Worm (Caenorhabditis elegans) whole organism, L1 larva: ENCODE results near the gene F22F7.2.

Experiments
- C34B4.2 ChIP-seq: sonication (generic microtip); optimal IDR thresholded peaks from 2 replicates; lab custom pipeline; 2017; ENCODE audit warnings: mild to moderate bottlenecking, missing genetic modification characterization, missing compliant biosample characterization
- F16B12.6 ChIP-seq: fragments of 150-350 bp; optimal IDR thresholded peaks from 2 replicates; lab custom pipeline; 2014; ENCODE audit warnings: missing biosample characterization, missing genetic modification characterization
- alr-1 ChIP-seq: fragments of 200-800 bp; sonication (Bioruptor generic); optimal IDR thresholded peaks from 2 replicates; lab custom pipeline; 2018; ENCODE audit warnings: borderline replicate concordance, mild to moderate bottlenecking, missing genetic modification characterization, missing compliant biosample characterization
- ama-1 ChIP-seq: fragments of 150-350 bp; optimal IDR thresholded peaks from 2 replicates; lab custom pipeline; 2014
- blmp-1 ChIP-seq: fragments of 150-350 bp; optimal IDR thresholded peaks from 2 replicates; lab custom pipeline; 2014; ENCODE audit warnings: missing biosample characterization, missing genetic modification characterization
- ceh-63 ChIP-seq: fragments of 200-800 bp; sonication (Bioruptor generic); optimal IDR thresholded peaks from 2 replicates; lab custom pipeline; 2018; ENCODE audit warnings: mild to moderate bottlenecking, missing genetic modification characterization, missing compliant biosample characterization
- ceh-82 ChIP-seq, 3 experiments: fragments of 150-350 bp in 1 of 3; sonication (generic microtip) in 2 of 3; optimal IDR thresholded peaks; 2 replicates each; lab custom pipeline; 2014 to 2017; ENCODE audit warnings: missing biosample characterization in 3 of 3, missing genetic modification characterization in 3 of 3
- ceh-88 ChIP-seq: fragments of 200-800 bp; sonication (Bioruptor generic); IDR thresholded peaks from 2 replicates; pipeline ENCODE4 v1.3.6; 2022; ENCODE audit warnings: missing genetic modification characterization, missing compliant biosample characterization
- ceh-90 ChIP-seq: sonication (generic microtip); optimal IDR thresholded peaks from 2 replicates; lab custom pipeline; 2016; ENCODE audit warnings: missing genetic modification characterization, missing compliant biosample characterization
- dpl-1 ChIP-seq, 3 experiments: fragments of 150-350 bp in 2 of 3; sonication (generic microtip) in 1 of 3; optimal IDR thresholded peaks; 2 replicates each; lab custom pipeline; 2014 to 2017; ENCODE audit warnings: missing biosample characterization in 3 of 3, missing genetic modification characterization in 3 of 3, missing genetic modification reagents in 3 of 3
- dsc-1 ChIP-seq: sonication (generic microtip); optimal IDR thresholded peaks from 2 replicates; lab custom pipeline; 2016; ENCODE audit warnings: mild to moderate bottlenecking, missing genetic modification characterization, missing compliant biosample characterization
- egl-13 ChIP-seq: sonication (generic microtip); optimal IDR thresholded peaks from 2 replicates; lab custom pipeline; 2016; ENCODE audit warnings: missing genotype, missing genetic modification reagents, missing genetic modification characterization, missing compliant biosample characterization
- ets-5 ChIP-seq: fragments of 200-800 bp; sonication (Bioruptor generic); IDR thresholded peaks from 2 replicates; pipeline ENCODE4 v1.3.6; 2022; ENCODE audit warnings: missing genetic modification characterization, missing compliant biosample characterization
- fkh-8 ChIP-seq: sonication (generic microtip); optimal IDR thresholded peaks from 2 replicates; lab custom pipeline; 2016; ENCODE audit warnings: mild to moderate bottlenecking, missing genetic modification characterization, missing compliant biosample characterization
- fos-1 ChIP-seq: fragments of 150-350 bp; optimal IDR thresholded peaks from 2 replicates; lab custom pipeline; 2014; ENCODE audit warnings: missing biosample characterization, missing genetic modification characterization
- hlh-17 ChIP-seq: fragments of 200-800 bp; sonication (Bioruptor generic); optimal IDR thresholded peaks from 2 replicates; lab custom pipeline; 2018; ENCODE audit warnings: missing genetic modification characterization, mild to moderate bottlenecking, missing compliant biosample characterization, moderate library complexity, borderline replicate concordance
- hlh-4 ChIP-seq: sonication (generic microtip); optimal IDR thresholded peaks from 2 replicates; lab custom pipeline; 2016; ENCODE audit warnings: mild to moderate bottlenecking, missing genetic modification characterization, missing compliant biosample characterization
- isw-1 ChIP-seq: fragments of 200-800 bp; sonication (Bioruptor generic); IDR thresholded peaks from 2 replicates; pipeline ENCODE4 v1.3.6; 2022; ENCODE audit warnings: missing genetic modification characterization, missing compliant biosample characterization
- lin-13 ChIP-seq: fragments of 150-350 bp; optimal IDR thresholded peaks from 2 replicates; lab custom pipeline; 2014; ENCODE audit warnings: missing biosample characterization, missing genetic modification reagents, missing genetic modification characterization
- lin-14 ChIP-seq: fragments of 200-800 bp; sonication (Bioruptor generic); optimal IDR thresholded peaks from 2 replicates; lab custom pipeline; 2018; ENCODE audit warnings: mild to moderate bottlenecking, missing genetic modification characterization, moderate library complexity, missing compliant biosample characterization
- lin-15B ChIP-seq: fragments of 150-350 bp; sonication (generic microtip); optimal IDR thresholded peaks from 3 replicates; lab custom pipeline; 2014; ENCODE audit warnings: missing biosample characterization, missing genetic modification characterization
- lin-35 ChIP-seq, 2 experiments: fragments of 150-350 bp; optimal IDR thresholded peaks; 2 replicates each; lab custom pipeline; 2014; ENCODE audit warnings: missing biosample characterization in 2 of 2, missing genetic modification characterization in 2 of 2, missing genetic modification reagents in 2 of 2
- lin-39 ChIP-seq: fragments of 150-350 bp; optimal IDR thresholded peaks from 2 replicates; lab custom pipeline; 2014; ENCODE audit warnings: missing biosample characterization, missing genetic modification reagents, missing genetic modification characterization
- lsy-2 ChIP-seq, 2 experiments: fragments of 150-350 bp; optimal IDR thresholded peaks; 2 replicates each; lab custom pipeline; 2014; ENCODE audit warnings: missing biosample characterization in 2 of 2, missing genetic modification characterization in 2 of 2
- mef-2 ChIP-seq: fragments of 150-350 bp; optimal IDR thresholded peaks from 2 replicates; lab custom pipeline; 2014; ENCODE audit warnings: missing biosample characterization, missing genetic modification characterization
- mep-1 ChIP-seq: fragments of 150-350 bp; optimal IDR thresholded peaks from 2 replicates; lab custom pipeline; 2014; ENCODE audit warnings: missing biosample characterization, missing genetic modification characterization
- nhr-11 ChIP-seq: fragments of 150-350 bp; optimal IDR thresholded peaks from 2 replicates; lab custom pipeline; 2014; ENCODE audit warnings: missing biosample characterization, missing genetic modification characterization
- nhr-12 ChIP-seq: sonication (generic microtip); optimal IDR thresholded peaks from 2 replicates; lab custom pipeline; 2017; ENCODE audit warnings: missing biosample characterization, missing genetic modification characterization
- nhr-19 ChIP-seq: fragments of 200-800 bp; sonication (Bioruptor generic); conservative IDR thresholded peaks from 2 replicates; pipeline ENCODE4 v1.3.6; 2022; ENCODE audit warnings: missing genetic modification characterization, missing compliant biosample characterization
- nhr-28 ChIP-seq: fragments of 150-350 bp; optimal IDR thresholded peaks from 2 replicates; lab custom pipeline; 2014; ENCODE audit warnings: missing biosample characterization, missing genetic modification characterization
- nhr-47 ChIP-seq: sonication (generic microtip); optimal IDR thresholded peaks from 2 replicates; lab custom pipeline; 2016; ENCODE audit warnings: mild to moderate bottlenecking, missing genetic modification characterization, moderate library complexity, missing compliant biosample characterization
- nhr-71 ChIP-seq: sonication (generic microtip); optimal IDR thresholded peaks from 2 replicates; lab custom pipeline; 2016; ENCODE audit warnings: mild to moderate bottlenecking, missing genetic modification characterization, moderate library complexity, missing compliant biosample characterization
- nhr-77 ChIP-seq: fragments of 150-350 bp; optimal IDR thresholded peaks from 2 replicates; lab custom pipeline; 2014; ENCODE audit warnings: missing biosample characterization, missing genetic modification characterization
- nhr-85 ChIP-seq: sonication (generic microtip); peaks from one replicate; lab custom pipeline; 2016; ENCODE audit warnings: missing genetic modification characterization, inconsistent platforms, missing compliant biosample characterization
- nhr-90 ChIP-seq: sonication (generic microtip); optimal IDR thresholded peaks from 2 replicates; lab custom pipeline; 2016; ENCODE audit warnings: mild to moderate bottlenecking, missing genetic modification characterization, missing compliant biosample characterization; ENCODE audit not compliant: poor library complexity
- pag-3 ChIP-seq: sonication (generic microtip); optimal IDR thresholded peaks from 2 replicates; lab custom pipeline; 2017; ENCODE audit warnings: missing genetic modification characterization, mild to moderate bottlenecking, missing compliant biosample characterization, antibody characterized with exemption, borderline replicate concordance; ENCODE audit not compliant: insufficient read depth
- pax-3 ChIP-seq: fragments of 200-800 bp; sonication (Bioruptor generic); optimal IDR thresholded peaks from 2 replicates; lab custom pipeline; 2018; ENCODE audit warnings: mild to moderate bottlenecking, missing genetic modification characterization, moderate library complexity, missing compliant biosample characterization
- rnt-1 ChIP-seq: sonication (generic microtip); optimal IDR thresholded peaks from 2 replicates; lab custom pipeline; 2016; ENCODE audit warnings: mild to moderate bottlenecking, missing genetic modification characterization, moderate library complexity, missing compliant biosample characterization
- snu-23 ChIP-seq: sonication (generic microtip); optimal IDR thresholded peaks from 2 replicates; lab custom pipeline; 2016; ENCODE audit warnings: missing genetic modification characterization, missing compliant biosample characterization
- sup-37 ChIP-seq: fragments of 200-800 bp; sonication (Bioruptor generic); optimal IDR thresholded peaks from 2 replicates; lab custom pipeline; 2018; ENCODE audit warnings: mild to moderate bottlenecking, missing genetic modification characterization, missing compliant biosample characterization
- tbx-2 ChIP-seq: sonication (generic microtip); optimal IDR thresholded peaks from 2 replicates; lab custom pipeline; 2016; ENCODE audit warnings: missing genetic modification characterization, missing compliant biosample characterization
- tlp-1 ChIP-seq: fragments of 150-350 bp; optimal IDR thresholded peaks from 2 replicates; lab custom pipeline; 2014; ENCODE audit warnings: missing biosample characterization, missing genetic modification characterization
- unc-86 ChIP-seq: sonication (generic microtip); optimal IDR thresholded peaks from 2 replicates; lab custom pipeline; 2016; ENCODE audit warnings: missing genetic modification characterization, missing compliant biosample characterization
- unc-98 ChIP-seq: fragments of 200-800 bp; sonication (Bioruptor generic); IDR thresholded peaks from 2 replicates; pipeline ENCODE4 v1.3.6; 2022; ENCODE audit warnings: missing genetic modification characterization, missing compliant biosample characterization
- vab-15 ChIP-seq: sonication (generic microtip); optimal IDR thresholded peaks from 2 replicates; lab custom pipeline; 2017; ENCODE audit warnings: missing genotype, mild to moderate bottlenecking, missing genetic modification characterization, missing compliant biosample characterization
- xbp-1 ChIP-seq: sonication (generic microtip); optimal IDR thresholded peaks from 2 replicates; lab custom pipeline; 2016; ENCODE audit warnings: missing genetic modification characterization, missing compliant biosample characterization
- zip-4 ChIP-seq: fragments of 200-800 bp; sonication (Bioruptor generic); optimal IDR thresholded peaks from 2 replicates; lab custom pipeline; 2018; ENCODE audit warnings: mild to moderate bottlenecking, missing genetic modification characterization, moderate library complexity, missing compliant biosample characterization
- ztf-11 ChIP-seq, 2 experiments: sonication (generic microtip); optimal IDR thresholded peaks; 2 replicates each; lab custom pipeline; 2016 to 2017; ENCODE audit warnings: missing genetic modification characterization in 2 of 2, missing biosample characterization in 1 of 2, missing compliant biosample characterization in 1 of 2
- ztf-4 ChIP-seq: fragments of 150-350 bp; optimal IDR thresholded peaks from 2 replicates; lab custom pipeline; 2014; ENCODE audit warnings: missing biosample characterization, missing genetic modification characterization

The F22F7.2 gene

DNA sequence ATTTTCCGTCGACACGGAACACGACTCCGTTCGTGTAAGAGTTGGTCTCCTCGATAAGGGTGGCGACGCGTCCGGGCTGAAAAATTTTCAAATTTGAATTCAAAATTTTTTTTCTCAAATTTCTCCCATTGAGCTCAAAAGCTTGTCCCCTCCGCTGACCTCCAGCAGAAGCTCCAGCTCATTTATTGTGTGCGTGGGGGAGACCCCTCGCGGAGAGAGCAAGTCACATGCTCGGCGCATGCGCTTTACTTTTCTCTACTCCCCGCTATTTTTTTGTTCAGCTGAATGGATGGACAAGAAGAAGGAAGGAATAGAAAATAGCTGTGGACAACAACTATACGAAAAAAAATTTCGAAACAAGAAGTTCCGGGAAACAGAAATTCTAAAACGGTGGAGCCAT lies 10.9 kb downstream of the F22F7.2 start (continued):
- TF ChIP-seq dpl-1 (GFP tag; optimal IDR thresholded peaks at IDR 0.05; lab: Kevin White, UChicago) (peak in 1 of 3 experiments; percentile 49), nhr-12 (tag; lab: Kevin White, UChicago) (no peak), ama-1 (lab: Kevin White, UChicago) (no peak), rnt-1 (tag; lab: Kevin White, UChicago) (peak; percentile 64), mef-2 (tag; lab: Kevin White, UChicago) (peak; percentile 19)
- TF ChIP-seq, all 84 proteins: peak for 36

DNA sequence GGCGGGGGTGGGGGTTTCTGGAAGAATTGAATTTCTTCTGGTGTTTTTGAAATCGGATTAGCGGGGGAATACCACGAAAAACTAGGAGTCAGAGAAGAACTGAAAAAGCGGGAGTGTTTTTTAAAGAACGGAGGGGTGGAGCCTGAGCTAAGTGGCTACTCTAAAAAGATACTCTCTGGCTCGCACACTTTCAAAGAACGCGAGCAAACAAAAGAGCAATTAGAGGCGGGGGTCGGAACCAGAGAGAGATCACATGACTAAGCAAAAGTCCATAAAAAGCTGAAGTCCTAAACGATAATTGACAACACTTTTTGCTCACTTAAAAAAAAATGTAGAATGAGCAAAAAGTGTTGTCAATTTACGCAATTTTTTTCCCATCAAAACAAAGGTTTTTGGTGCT lies 11.8 kb downstream of the F22F7.2 start:
- TF ChIP-seq dpl-1 (GFP tag; optimal IDR thresholded peaks at IDR 0.05; lab: Kevin White, UChicago) (peak in 1 of 3 experiments; percentile 7), lin-39 (tag; lab: Kevin White, UChicago) (no peak), ztf-4 (tag; lab: Kevin White, UChicago) (no peak), sup-37 (no peak), ceh-82 (tag; optimal IDR thresholded peaks at IDR 0.05; lab: Kevin White, UChicago) (peak in 1 of 3 experiments; percentile 8), nhr-71 (peak; percentile 51), isw-1 (no peak), nhr-90 (no peak), hlh-17 (GFP tag; lab: Kevin White, UChicago) (no peak), pag-3 (tag; lab: Kevin White, UChicago) (no peak), rnt-1 (tag; lab: Kevin White, UChicago) (peak; percentile 10), snu-23 (no peak), zip-4 (GFP tag; lab: Kevin White, UChicago) (no peak), pax-3 (tag; lab: Kevin White, UChicago) (no peak), nhr-77 (no peak), hlh-4 (tag; lab: Kevin White, UChicago) (no peak), C34B4.2 (tag; lab: Kevin White, UChicago) (no peak), unc-98 (GFP tag; lab: Robert Waterston, UW) (no peak), blmp-1 (tag; lab: Kevin White, UChicago) (no peak), lin-35 (GFP tag; optimal IDR thresholded peaks at IDR 0.05; lab: Kevin White, UChicago) (no peak), tbx-2 (tag; lab: Kevin White, UChicago) (peak; percentile 47), egl-13 (tag; lab: Kevin White, UChicago) (no peak), fos-1 (tag; lab: Kevin White, UChicago) (no peak), alr-1 (tag; lab: Kevin White, UChicago) (no peak), ets-5 (GFP tag; lab: Robert Waterston, UW) (no peak), tlp-1 (no peak), lin-13 (GFP tag; lab: Kevin White, UChicago) (no peak), ceh-63 (GFP tag; lab: Kevin White, UChicago) (no peak), nhr-47 (tag; lab: Kevin White, UChicago) (peak; percentile 30), unc-86 (tag; lab: Kevin White, UChicago) (peak; percentile 26), nhr-19 (GFP tag; lab: Robert Waterston, UW) (peak; percentile 26), nhr-11 (tag; lab: Kevin White, UChicago) (no peak), lsy-2 (tag; optimal IDR thresholded peaks at IDR 0.05; lab: Kevin White, UChicago) (peak; percentile 9 to 18), nhr-12 (tag; lab: Kevin White, UChicago) (no peak), lin-14 (GFP tag; lab: Kevin White, UChicago) (peak; percentile 92), ztf-11 (tag; optimal IDR thresholded peaks at IDR 0.05; lab: Kevin White, UChicago) (no peak), ceh-90 (tag; lab: Kevin White, UChicago) (no peak), nhr-85 (tag; lab: Kevin White, UChicago) (no peak), fkh-8 (tag; lab: Kevin White, UChicago) (peak; percentile 25), dsc-1 (tag; lab: Kevin White, UChicago) (peak; percentile 12), mep-1 (tag; lab: Kevin White, UChicago) (no peak), F16B12.6 (no peak), xbp-1 (tag; lab: Kevin White, UChicago) (no peak), lin-15B (tag; lab: Kevin White, UChicago) (no peak), ceh-88 (no peak), nhr-28 (tag; lab: Kevin White, UChicago) (no peak), vab-15 (tag; lab: Kevin White, UChicago) (no peak)
